Worm (Caenorhabditis elegans): Measurements from ENCODE around the gene slc-25A21.
"Not testable (repeated sequence)": the region's sequence is repeated elsewhere in the genome, so short reads cannot be mapped to it uniquely, and the experiment has no call there.

The slc-25A21 gene

ce11 chrX:16209660-16210059 lies 20.0 kb downstream of the slc-25A21 start (continued):
- no peak for TF ChIP-seq nhr-84 (tag; optimal IDR thresholded peaks at IDR 0.05)
- TF ChIP-seq nhr-20 (tag; optimal IDR thresholded peaks at IDR 0.05), result peak; percentile 83
- peak; percentile 94 for TF ChIP-seq nhr-47 (tag; optimal IDR thresholded peaks at IDR 0.05)
- peak; percentile 32 for TF ChIP-seq lin-39 (tag; optimal IDR thresholded peaks at IDR 0.05)
- TF ChIP-seq elt-3 (tag; optimal IDR thresholded peaks at IDR 0.05), result peak in 2 of 6 experiments; percentile 31 to 72
- peak; percentile 91 for TF ChIP-seq nhr-19 (GFP tag; conservative IDR thresholded peaks at IDR 0.05)
- no peak for TF ChIP-seq aly-2 (tag; optimal IDR thresholded peaks at IDR 0.05)
- TF ChIP-seq lsy-2 (tag; optimal IDR thresholded peaks at IDR 0.05), result peak; percentile 63 to 73
- TF ChIP-seq fkh-10 (GFP tag; optimal IDR thresholded peaks at IDR 0.05), result peak; percentile 83
- no peak for TF ChIP-seq aha-1 (tag; optimal IDR thresholded peaks at IDR 0.05)
- TF ChIP-seq egl-27 (tag; optimal IDR thresholded peaks at IDR 0.05), result no peak
- peak; percentile 22 to 74 for TF ChIP-seq lin-35 (GFP tag; optimal IDR thresholded peaks at IDR 0.05)
- peak; percentile 25 for TF ChIP-seq lin-13 (GFP tag; optimal IDR thresholded peaks at IDR 0.05)
- TF ChIP-seq sup-37 (GFP tag; optimal IDR thresholded peaks at IDR 0.05), result peak; percentile 40
- TF ChIP-seq tlp-1 (tag; optimal IDR thresholded peaks at IDR 0.05), result no peak
- no peak for TF ChIP-seq ama-1 (optimal IDR thresholded peaks at IDR 0.05)
- TF ChIP-seq grh-1 (GFP tag; IDR thresholded peaks at IDR 0.05), result peak; percentile 79
- TF ChIP-seq blmp-1 (tag; optimal IDR thresholded peaks at IDR 0.05), result peak; percentile 9
- TF ChIP-seq isw-1 (GFP tag; IDR thresholded peaks at IDR 0.05), result peak; percentile 71
- TF ChIP-seq efl-3 (GFP tag; optimal IDR thresholded peaks at IDR 0.05), result peak; percentile 55
- no peak for TF ChIP-seq unc-130 (tag; optimal IDR thresholded peaks at IDR 0.05)
- peak; percentile 95 for TF ChIP-seq dsc-1 (tag; optimal IDR thresholded peaks at IDR 0.05)
- no peak for TF ChIP-seq nhr-76 (tag; optimal IDR thresholded peaks at IDR 0.05)
- peak in 1 of 2 experiments; percentile 82 for TF ChIP-seq mdl-1 (tag; optimal IDR thresholded peaks at IDR 0.05)
- TF ChIP-seq unc-30 (tag; optimal IDR thresholded peaks at IDR 0.05), result no peak
- peak; percentile 78 for TF ChIP-seq skn-1 (tag; optimal IDR thresholded peaks at IDR 0.05)
- TF ChIP-seq nhr-85 (tag), result peak; percentile 85
- TF ChIP-seq pqm-1 (tag; optimal IDR thresholded peaks at IDR 0.05), result no peak

- TF ChIP-seq egl-13 (tag; optimal IDR thresholded peaks at IDR 0.05) (no peak), sup-37 (GFP tag; optimal IDR thresholded peaks at IDR 0.05) (no peak), nhr-20 (tag; optimal IDR thresholded peaks at IDR 0.05) (no peak), aha-1 (tag; optimal IDR thresholded peaks at IDR 0.05) (no peak)
These were observed 20.9 kb downstream of the slc-25A21 start, which contains the start of gene R11.4 for ce11 chrX:16210518-16210917. Gene R11.4 (minus strand): TSS chrX:16210618.

- TF ChIP-seq dsc-1 (tag; optimal IDR thresholded peaks at IDR 0.05); grh-1 (GFP tag; IDR thresholded peaks at IDR 0.05); nhr-77 (tag; optimal IDR thresholded peaks at IDR 0.05): not testable (repeated sequence)
These were observed 22.6 kb downstream of the slc-25A21 start, which contains the start of gene F23A7.4 for ce11 chrX:16212306-16212705. Gene F23A7.4 (plus strand): TSS chrX:16212606.

ce11 chrX:16213073-16213472 lies 23.4 kb downstream of the slc-25A21 start, which contains the start of gene F23A7.8:
Gene F23A7.8 (plus strand): TSS chrX:16213373.
- TF ChIP-seq C04F5.9, jun-1, dsc-1 (tag; optimal IDR thresholded peaks at IDR 0.05): not testable (repeated sequence)

- no peak for TF ChIP-seq efl-3 (GFP tag; optimal IDR thresholded peaks at IDR 0.05)
- TF ChIP-seq unc-86 (tag; optimal IDR thresholded peaks at IDR 0.05), result no peak
- TF ChIP-seq egl-13 (tag; optimal IDR thresholded peaks at IDR 0.05), result no peak
- TF ChIP-seq lin-35 (GFP tag; optimal IDR thresholded peaks at IDR 0.05), result no peak
- TF ChIP-seq xbp-1 (tag; optimal IDR thresholded peaks at IDR 0.05), result no peak
- TF ChIP-seq nhr-90 (tag; optimal IDR thresholded peaks at IDR 0.05; ENCODE audit: poor library complexity), result no peak
- TF ChIP-seq nhr-19 (GFP tag; conservative IDR thresholded peaks at IDR 0.05), result no peak
- no peak for TF ChIP-seq nhr-84 (tag; optimal IDR thresholded peaks at IDR 0.05)
- TF ChIP-seq tlp-1 (tag; optimal IDR thresholded peaks at IDR 0.05), result no peak
- TF ChIP-seq nhr-85 (tag), result no peak
These were observed 27.5 kb downstream of the slc-25A21 start, which contains the start of gene F23A7.1 for ce11 chrX:16217108-16217507. Gene F23A7.1 (plus strand): TSS chrX:16217408.
